In genomic region chrII:13491254-13491889, ce11 we compare ENCODE assay signal across 3 worm cellular contexts.
TF ChIP-seq lines count a peak whose summit lies in the region.

TSS of gene alh-7 (minus strand) at chrII:13491786.

TF ChIP-seq in whole organism, L3 larva, 47 proteins besides CTCF, POLR2A, EP300 and RAD21:
- TF ChIP-seq nhr-237 (tag; optimal IDR thresholded peaks at IDR 0.05; lab: Kevin White, UChicago) = no peak
- TF ChIP-seq ama-1 (optimal IDR thresholded peaks at IDR 0.05; lab: Kevin White, UChicago) = peak; percentile 22

TF ChIP-seq in whole organism, L4 larva, 104 proteins besides CTCF, POLR2A, EP300 and RAD21:
- TF ChIP-seq pha-4 (GFP tag; IDR thresholded peaks at IDR 0.05; lab: Robert Waterston, UW) = no peak
- no peak for TF ChIP-seq pha-4 (tag; optimal IDR thresholded peaks at IDR 0.05; lab: Kevin White, UChicago)
- TF ChIP-seq egl-43 (GFP tag; IDR thresholded peaks at IDR 0.05; lab: Robert Waterston, UW) = no peak
- peak; percentile 32 for TF ChIP-seq lin-38 (GFP tag; IDR thresholded peaks at IDR 0.05; lab: Robert Waterston, UW)
- peak; percentile 60; the same call in 1 of the 2 replicates for TF ChIP-seq nhr-42 (GFP tag; IDR thresholded peaks at IDR 0.05; lab: Robert Waterston, UW)
- peak in 1 of 2 experiments; percentile 57 for TF ChIP-seq unc-62 (GFP tag; optimal IDR thresholded peaks at IDR 0.05 in 1 of 2; lab: Kevin White, UChicago)
- TF ChIP-seq unc-62 (tag; optimal IDR thresholded peaks at IDR 0.05; lab: Kevin White, UChicago) = no peak
- no peak for TF ChIP-seq snpc-1.2 (GFP tag; IDR thresholded peaks at IDR 0.05; lab: Robert Waterston, UW)
- no peak for TF ChIP-seq Y105C5A.15 (GFP tag; IDR thresholded peaks at IDR 0.05; lab: Robert Waterston, UW)
- peak; percentile 33 for TF ChIP-seq Y5F2A.4 (GFP tag; optimal IDR thresholded peaks at IDR 0.05; lab: Kevin White, UChicago)
- peak; percentile 64 for TF ChIP-seq ama-1 (optimal IDR thresholded peaks at IDR 0.05; lab: Kevin White, UChicago)

TF ChIP-seq in whole organism, young adult, 124 proteins besides CTCF, POLR2A, EP300 and RAD21:
- TF ChIP-seq B0336.3 (GFP tag; IDR thresholded peaks at IDR 0.05; lab: Robert Waterston, UW) (peak; percentile 44; the same call in 1 of the 2 replicates), xnd-1 (tag; optimal IDR thresholded peaks at IDR 0.05; lab: Kevin White, UChicago) (peak; percentile 56), hrde-1 (tag; optimal IDR thresholded peaks at IDR 0.05; lab: Kevin White, UChicago; ENCODE audit: borderline replicate concordance) (peak; percentile 33), ceh-100 (GFP tag; IDR thresholded peaks at IDR 0.05; lab: Robert Waterston, UW) (no peak), mel-28 (tag; optimal IDR thresholded peaks at IDR 0.05; lab: Kevin White, UChicago; ENCODE audit: borderline replicate concordance) (no peak), ztf-22 (GFP tag; optimal IDR thresholded peaks at IDR 0.05; lab: Kevin White, UChicago) (no peak), lsl-1 (GFP tag; optimal IDR thresholded peaks at IDR 0.05; lab: Kevin White, UChicago) (peak; percentile 82), F33H1.4 (GFP tag; IDR thresholded peaks at IDR 0.05; lab: Robert Waterston, UW) (peak; percentile 62), madf-8 (GFP tag; conservative IDR thresholded peaks at IDR 0.05; lab: Robert Waterston, UW) (0 out of 2 replicates have a peak, but pooled peaks have one; percentile 10), mxl-1 (tag; optimal IDR thresholded peaks at IDR 0.05; lab: Kevin White, UChicago) (no peak), athp-1 (tag; optimal IDR thresholded peaks at IDR 0.05; lab: Kevin White, UChicago) (peak; percentile 33), attf-6 (GFP tag; IDR thresholded peaks at IDR 0.05; lab: Robert Waterston, UW) (no peak), tbx-9 (tag; optimal IDR thresholded peaks at IDR 0.05; lab: Kevin White, UChicago; ENCODE audit: borderline replicate concordance) (no peak), lin-26 (GFP tag; IDR thresholded peaks at IDR 0.05; lab: Robert Waterston, UW) (0 out of 2 replicates have a peak, but pooled peaks have one; percentile 7)
